Worm (Caenorhabditis elegans): Measurements from ENCODE around the gene C03H5.9.

C03H5.9 gene

DNA sequence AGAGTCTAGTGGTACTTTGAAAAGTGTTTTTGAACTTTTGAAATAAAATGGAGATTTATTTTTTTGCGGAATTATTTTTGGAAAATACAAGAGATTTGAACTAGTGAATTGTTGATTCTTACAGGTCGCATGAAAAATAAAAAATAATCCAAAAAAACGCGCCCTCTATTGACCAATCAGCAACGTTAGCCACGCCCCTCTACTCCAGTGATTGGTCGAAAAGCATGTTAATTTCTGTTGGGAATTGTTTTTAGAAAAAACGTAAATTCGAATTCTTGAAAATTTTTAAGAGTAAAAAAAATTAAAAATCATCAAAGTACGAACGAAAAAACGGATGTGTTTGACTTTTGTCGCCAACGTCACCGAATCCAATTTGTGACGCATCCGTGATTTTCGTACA lies 8.1 kb upstream of the C03H5.9 start:
- TF ChIP-seq mep-1 (tag; optimal IDR thresholded peaks at IDR 0.05) (no peak), blmp-1 (tag; optimal IDR thresholded peaks at IDR 0.05) (no peak), M03D4.4 (tag; optimal IDR thresholded peaks at IDR 0.05) (no peak), mab-5 (tag; optimal IDR thresholded peaks at IDR 0.05) (no peak), nhr-12 (tag; optimal IDR thresholded peaks at IDR 0.05) (no peak), ces-1 (GFP tag; optimal IDR thresholded peaks at IDR 0.05) (no peak), zip-8 (tag; optimal IDR thresholded peaks at IDR 0.05) (no peak), cnd-1 (tag; optimal IDR thresholded peaks at IDR 0.05) (no peak), nhr-28 (tag; optimal IDR thresholded peaks at IDR 0.05) (no peak), sem-2 (GFP tag; optimal IDR thresholded peaks at IDR 0.05) (no peak), lin-13 (tag; optimal IDR thresholded peaks at IDR 0.05) (no peak), ztf-11 (tag; optimal IDR thresholded peaks at IDR 0.05) (no peak), nhr-2 (tag; optimal IDR thresholded peaks at IDR 0.05) (no peak), drap-1 (GFP tag; optimal IDR thresholded peaks at IDR 0.05) (no peak), unc-62 (GFP tag; optimal IDR thresholded peaks at IDR 0.05) (no peak), snpc-4 (tag; optimal IDR thresholded peaks at IDR 0.05) (no peak), flh-1 (GFP tag; optimal IDR thresholded peaks at IDR 0.05) (no peak), tbx-8 (GFP tag; optimal IDR thresholded peaks at IDR 0.05) (no peak), unc-120 (tag; optimal IDR thresholded peaks at IDR 0.05; ENCODE audit: poor library complexity, severe bottlenecking) (no peak), ceh-83 (GFP tag; optimal IDR thresholded peaks at IDR 0.05) (no peak)

DNA sequence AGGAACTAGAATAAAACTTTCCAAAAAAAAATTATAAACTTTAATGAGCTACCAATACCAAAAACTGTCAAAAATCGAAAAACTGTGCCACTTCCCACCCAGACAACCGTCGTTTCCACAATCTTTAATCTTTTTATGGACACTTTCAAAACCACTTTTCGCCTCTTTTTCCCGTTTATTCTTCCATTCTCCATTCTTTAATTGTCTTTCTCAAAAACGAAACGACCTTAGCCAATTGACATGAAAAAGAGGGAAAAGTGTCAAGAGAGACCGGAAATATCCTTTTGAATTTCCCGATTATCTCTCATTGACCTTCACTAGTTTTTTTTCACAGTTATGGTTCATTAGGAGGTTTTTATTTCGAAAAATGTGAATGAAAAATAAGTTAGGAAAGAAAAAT lies 6.9 kb upstream of the C03H5.9 start:
- no peak for TF ChIP-seq ces-1 (GFP tag; optimal IDR thresholded peaks at IDR 0.05)
- no peak for TF ChIP-seq lin-32 (GFP tag; optimal IDR thresholded peaks at IDR 0.05)
- no peak for TF ChIP-seq mep-1 (tag; optimal IDR thresholded peaks at IDR 0.05)
- no peak for TF ChIP-seq ceh-39 (tag; optimal IDR thresholded peaks at IDR 0.05)
- TF ChIP-seq mab-5 (tag; optimal IDR thresholded peaks at IDR 0.05) = no peak
- no peak for TF ChIP-seq nhr-12 (tag; optimal IDR thresholded peaks at IDR 0.05)
- no peak for TF ChIP-seq lsy-2 (tag; optimal IDR thresholded peaks at IDR 0.05)
- no peak for TF ChIP-seq elt-3 (tag; optimal IDR thresholded peaks at IDR 0.05)
- TF ChIP-seq lin-13 (tag; optimal IDR thresholded peaks at IDR 0.05) = no peak
- TF ChIP-seq bed-3 (GFP tag; optimal IDR thresholded peaks at IDR 0.05) = no peak

DNA sequence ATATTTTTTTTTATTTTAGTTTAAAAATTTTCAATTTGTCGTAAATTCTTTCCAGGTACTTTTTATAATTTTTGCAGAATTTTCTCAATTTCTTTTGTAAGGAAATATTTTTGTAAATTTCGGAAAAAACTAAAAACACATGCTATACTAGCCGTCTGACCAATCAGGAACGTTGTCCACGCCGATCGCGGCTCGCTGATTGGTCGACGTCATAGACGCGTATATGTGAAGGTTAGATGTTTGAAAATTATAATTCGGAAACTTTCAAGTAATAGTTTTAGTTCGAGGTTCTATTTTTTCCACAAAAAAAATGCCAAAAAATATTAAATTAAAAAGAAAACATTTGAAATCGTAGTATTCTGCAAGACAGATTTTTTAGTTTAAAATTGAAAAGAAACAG lies 6.2 kb upstream of the C03H5.9 start:
- TF ChIP-seq unc-39 (tag; optimal IDR thresholded peaks at IDR 0.05) = no peak
- no peak for TF ChIP-seq sem-2 (GFP tag; optimal IDR thresholded peaks at IDR 0.05)
- no peak for TF ChIP-seq flh-1 (GFP tag; optimal IDR thresholded peaks at IDR 0.05)
- TF ChIP-seq lsy-2 (tag; optimal IDR thresholded peaks at IDR 0.05) = no peak
- TF ChIP-seq mls-2 (tag; optimal IDR thresholded peaks at IDR 0.05) = no peak
- no peak for TF ChIP-seq ztf-11 (tag; optimal IDR thresholded peaks at IDR 0.05)
- no peak for TF ChIP-seq lin-13 (tag; optimal IDR thresholded peaks at IDR 0.05)
- TF ChIP-seq blmp-1 (tag; optimal IDR thresholded peaks at IDR 0.05) = no peak

DNA sequence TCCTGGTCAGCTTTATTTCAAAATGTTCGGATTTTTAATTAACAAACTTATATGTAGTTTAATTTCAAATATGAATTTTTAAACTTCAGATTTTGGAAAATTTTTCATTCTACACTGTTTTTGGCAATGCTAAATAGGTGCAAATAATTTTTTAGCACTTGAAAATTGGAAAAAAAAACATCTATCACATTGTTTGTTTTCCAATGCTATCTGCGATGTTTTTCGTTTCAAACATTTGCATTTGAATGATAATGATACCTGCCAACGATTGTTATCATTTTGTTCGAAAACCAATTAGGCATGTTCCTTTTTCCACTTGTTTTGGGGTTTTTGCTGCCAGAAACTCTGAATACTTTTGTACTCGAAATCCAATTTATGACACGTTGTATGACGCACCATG lies 3.5 kb upstream of the C03H5.9 start, which contains the start of gene C03H5.4:
Gene C03H5.4, plus strand, starts transcription at position 301 of the 400 bp plus-strand sequence.
- no peak for TF ChIP-seq mep-1 (tag; optimal IDR thresholded peaks at IDR 0.05)
- TF ChIP-seq nhr-12 (tag; optimal IDR thresholded peaks at IDR 0.05) = no peak
- no peak for TF ChIP-seq ces-1 (GFP tag; optimal IDR thresholded peaks at IDR 0.05)
- no peak for TF ChIP-seq nhr-28 (tag; optimal IDR thresholded peaks at IDR 0.05)
- TF ChIP-seq ztf-11 (tag; optimal IDR thresholded peaks at IDR 0.05) = no peak
- TF ChIP-seq ceh-43 (GFP tag; optimal IDR thresholded peaks at IDR 0.05) = no peak
- no peak for TF ChIP-seq ham-2 (GFP tag; optimal IDR thresholded peaks at IDR 0.05)
- no peak for TF ChIP-seq M03D4.4 (tag; optimal IDR thresholded peaks at IDR 0.05)
- TF ChIP-seq tbx-8 (GFP tag; optimal IDR thresholded peaks at IDR 0.05) = no peak
- TF ChIP-seq lin-32 (GFP tag; optimal IDR thresholded peaks at IDR 0.05) = no peak

DNA sequence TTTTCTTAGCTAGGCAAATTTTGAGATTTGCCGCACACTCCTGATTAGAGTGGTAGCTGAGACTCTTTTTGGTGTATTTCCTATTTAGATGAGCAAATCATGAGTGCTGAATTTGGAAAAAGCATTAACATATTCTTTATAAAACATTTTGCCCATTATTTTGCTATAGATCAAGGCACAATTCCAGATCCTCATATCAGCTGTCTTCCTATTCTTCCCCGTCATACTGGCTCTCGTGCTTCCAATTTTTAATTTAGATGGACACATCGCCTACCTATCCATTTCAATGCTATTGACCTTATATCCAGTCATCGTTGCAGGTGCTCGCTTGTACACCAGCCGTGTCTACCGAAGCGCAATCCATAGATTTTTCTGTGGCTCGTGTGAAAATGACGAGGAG lies 1.5 kb downstream of the C03H5.9 start, which contains the start of gene C03H5.7:
Gene C03H5.7, plus strand, starts transcription at position 301 of the 400 bp plus-strand sequence.
- no peak for TF ChIP-seq ces-1 (GFP tag; optimal IDR thresholded peaks at IDR 0.05)
- TF ChIP-seq sem-2 (GFP tag; optimal IDR thresholded peaks at IDR 0.05) = no peak
- no peak for TF ChIP-seq lin-32 (GFP tag; optimal IDR thresholded peaks at IDR 0.05)
- no peak for TF ChIP-seq flh-1 (GFP tag; optimal IDR thresholded peaks at IDR 0.05)
- TF ChIP-seq mab-5 (tag; optimal IDR thresholded peaks at IDR 0.05) = no peak
- no peak for TF ChIP-seq unc-62 (GFP tag; optimal IDR thresholded peaks at IDR 0.05)
- TF ChIP-seq mls-2 (tag; optimal IDR thresholded peaks at IDR 0.05) = no peak
- TF ChIP-seq pha-4 (tag; optimal IDR thresholded peaks at IDR 0.05) = no peak
- no peak for TF ChIP-seq unc-39 (tag; optimal IDR thresholded peaks at IDR 0.05)
- no peak for TF ChIP-seq hlh-1 (tag; optimal IDR thresholded peaks at IDR 0.05)
- no peak for TF ChIP-seq ztf-11 (tag; optimal IDR thresholded peaks at IDR 0.05)
- TF ChIP-seq nhr-237 (tag; optimal IDR thresholded peaks at IDR 0.05) = no peak
